Fruit fly (Drosophila melanogaster): Measurements from ENCODE around the gene Tgs1.

Tgs1 gene

dm6 chr3R:18223434-18223833 is 31.9 kb upstream of the Tgs1 start, which contains the start of the genes mTerf5 and Non3 (continued):
- TF ChIP-seq Mes4 (GFP tag; optimal IDR thresholded peaks at IDR 0.05) (no peak), Awh (GFP tag; IDR thresholded peaks at IDR 0.05) (no peak), psq (GFP tag; optimal IDR thresholded peaks at IDR 0.05) (peak; percentile 41), CG30431 (GFP tag; optimal IDR thresholded peaks at IDR 0.05) (peak; percentile 12), Hr51 (GFP tag; optimal IDR thresholded peaks at IDR 0.05) (peak in 1 of 2 experiments; percentile 46), bcd (GFP tag; optimal IDR thresholded peaks at IDR 0.05) (peak; percentile 44), vnd (GFP tag; IDR thresholded peaks at IDR 0.05; ENCODE audit: partially characterized antibody) (peak; percentile 86), her (GFP tag; optimal IDR thresholded peaks at IDR 0.05) (no peak), Bgb (GFP tag; IDR thresholded peaks at IDR 0.05; ENCODE audit: partially characterized antibody) (peak; percentile 85), z (GFP tag; IDR thresholded peaks at IDR 0.05) (no peak), Ets97D (GFP tag; optimal IDR thresholded peaks at IDR 0.05) (peak; percentile 43), usp (GFP tag; optimal IDR thresholded peaks at IDR 0.05) (no peak), Dek (tag; optimal IDR thresholded peaks at IDR 0.05) (peak; percentile 36), CG7357 (GFP tag; IDR thresholded peaks at IDR 0.05) (no peak), CG8944 (GFP tag; optimal IDR thresholded peaks at IDR 0.05) (peak; percentile 17), CG10147 (GFP tag; optimal IDR thresholded peaks at IDR 0.05) (peak; percentile 68), sd (tag; optimal IDR thresholded peaks at IDR 0.05) (peak; percentile 42), CG9727 (GFP tag; optimal IDR thresholded peaks at IDR 0.05) (peak; percentile 60), CG16863 (GFP tag; optimal IDR thresholded peaks at IDR 0.05) (peak; percentile 44), Myb (GFP tag; optimal IDR thresholded peaks at IDR 0.05) (peak; percentile 18), HLH4C (GFP tag; IDR thresholded peaks at IDR 0.05; ENCODE audit: partially characterized antibody) (peak; percentile 86), CG13296 (GFP tag; optimal IDR thresholded peaks at IDR 0.05) (peak; percentile 68), dysf (GFP tag; IDR thresholded peaks at IDR 0.05) (0 out of 3 replicates have a peak, but pooled peaks have one; percentile 36), shn (GFP tag; optimal IDR thresholded peaks at IDR 0.05) (peak; percentile 18), ase (GFP tag; IDR thresholded peaks at IDR 0.05) (0 out of 3 replicates have a peak, but pooled peaks have one; percentile 30), CG32767 (GFP tag; IDR thresholded peaks at IDR 0.05) (peak; percentile 61), NfI (GFP tag; optimal IDR thresholded peaks at IDR 0.05) (peak; percentile 69), CG10366 (GFP tag; IDR thresholded peaks at IDR 0.05) (peak; percentile 27; the same call in 1 of the 2 replicates), ash1 (GFP tag; optimal IDR thresholded peaks at IDR 0.05) (no peak), CG2129 (GFP tag; IDR thresholded peaks at IDR 0.05; ENCODE audit: partially characterized antibody) (peak; percentile 91), CG8290 (GFP tag; optimal IDR thresholded peaks at IDR 0.05) (peak; percentile 52), CG8290 (tag; optimal IDR thresholded peaks at IDR 0.05) (peak in 1 of 2 experiments; percentile 20), Meics (GFP tag; optimal IDR thresholded peaks at IDR 0.05) (peak; percentile 65), CG1647 (GFP tag; optimal IDR thresholded peaks at IDR 0.05) (no peak), CG6654 (GFP tag; optimal IDR thresholded peaks at IDR 0.05) (no peak), CG18599 (GFP tag; optimal IDR thresholded peaks at IDR 0.05) (peak; percentile 63), bbx (GFP tag; IDR thresholded peaks at IDR 0.05; ENCODE audit: partially characterized antibody) (peak; percentile 72; the same call in 1 of the 2 replicates), Xbp1 (GFP tag; optimal IDR thresholded peaks at IDR 0.05) (peak; percentile 75), Doc3 (GFP tag; IDR thresholded peaks at IDR 0.05; ENCODE audit: partially characterized antibody) (peak; percentile 89), CG4404 (GFP tag; IDR thresholded peaks at IDR 0.05) (peak; percentile 34; the same call in 1 of the 2 replicates), zfh2 (GFP tag; optimal IDR thresholded peaks at IDR 0.05) (peak; percentile 45), CG10654 (GFP tag; optimal IDR thresholded peaks at IDR 0.05) (peak; percentile 56), CG3065 (GFP tag; optimal IDR thresholded peaks at IDR 0.05) (peak; percentile 21), prd (optimal IDR thresholded peaks at IDR 0.05) (no peak), prd (GFP tag; IDR thresholded peaks at IDR 0.05) (peak; percentile 66), HHEX (GFP tag; optimal IDR thresholded peaks at IDR 0.05) (peak; percentile 40), CG18476 (GFP tag; optimal IDR thresholded peaks at IDR 0.05) (peak; percentile 10), CG2120 (GFP tag; optimal IDR thresholded peaks at IDR 0.05) (peak; percentile 63), knrl (GFP tag; IDR thresholded peaks at IDR 0.05; ENCODE audit: partially characterized antibody) (peak; percentile 92), bsh (GFP tag; optimal IDR thresholded peaks at IDR 0.05) (peak in 1 of 2 experiments; percentile 69)
